Worm (Caenorhabditis elegans): Measurements from ENCODE around the gene F19B6.1.

DNA sequence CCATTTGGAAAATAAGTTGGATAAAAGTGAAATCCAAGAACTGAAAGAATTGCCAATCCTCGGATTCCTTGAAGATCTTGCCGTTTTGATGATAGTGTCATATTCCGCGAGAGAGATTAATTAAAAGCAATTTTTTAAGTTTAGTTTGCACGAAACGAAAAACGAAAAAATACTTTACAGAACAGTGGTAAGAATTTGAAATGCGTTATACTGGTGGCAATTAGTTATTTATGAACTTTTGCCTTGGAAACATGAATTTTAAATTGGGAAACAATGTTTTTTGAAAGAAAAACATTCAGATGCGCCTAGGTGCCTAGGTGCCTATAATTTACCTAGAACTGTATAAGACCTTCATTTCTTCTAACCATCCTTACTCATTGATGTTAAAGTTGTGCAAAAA is 28.2 kb downstream of the F19B6.1 start, which contains the start of gene oac-57:
- no peak for TF ChIP-seq lin-39 (tag; optimal IDR thresholded peaks at IDR 0.05)
- TF ChIP-seq unc-62 (GFP tag; optimal IDR thresholded peaks at IDR 0.05), result no peak
- TF ChIP-seq ztf-11 (tag; optimal IDR thresholded peaks at IDR 0.05), result no peak
- TF ChIP-seq pha-4 (tag; optimal IDR thresholded peaks at IDR 0.05), result no peak
- TF ChIP-seq ceh-82 (tag; optimal IDR thresholded peaks at IDR 0.05), result no peak
- no peak for TF ChIP-seq ceh-9 (tag; optimal IDR thresholded peaks at IDR 0.05)
- TF ChIP-seq nhr-25 (tag; optimal IDR thresholded peaks at IDR 0.05), result no peak
- TF ChIP-seq nhr-76 (tag; optimal IDR thresholded peaks at IDR 0.05), result no peak
- no peak for TF ChIP-seq elt-3 (tag; optimal IDR thresholded peaks at IDR 0.05)
- TF ChIP-seq nhr-28 (tag; optimal IDR thresholded peaks at IDR 0.05), result no peak
- TF ChIP-seq ama-1 (optimal IDR thresholded peaks at IDR 0.05), result no peak
- no peak for TF ChIP-seq egl-5 (tag; optimal IDR thresholded peaks at IDR 0.05)
- no peak for TF ChIP-seq fos-1 (tag; optimal IDR thresholded peaks at IDR 0.05)
- no peak for TF ChIP-seq pqm-1 (tag; optimal IDR thresholded peaks at IDR 0.05)
